Fruit fly (Drosophila melanogaster) Kc167 (cell line): ENCODE measurements around the gene CG4461.

Experiments
- Myc ChIP-seq: fragments of >200 bp; optimal IDR thresholded peaks from 2 replicates; lab custom pipeline; 2017; ENCODE audit warnings: missing external identifiers
- Sin3A ChIP-seq: fragments of >200 bp; optimal IDR thresholded peaks from 2 replicates; lab custom pipeline; 2018; ENCODE audit warnings: missing external identifiers
- h ChIP-seq: fragments of >200 bp; optimal IDR thresholded peaks from 3 replicates; lab custom pipeline; 2018; ENCODE audit warnings: missing external identifiers
- psq ChIP-seq: fragments of >200 bp; optimal IDR thresholded peaks from 2 replicates; lab custom pipeline; 2017; ENCODE audit warnings: missing external identifiers
- ttk ChIP-seq: sonication (Bioruptor generic); optimal IDR thresholded peaks from 2 replicates; lab custom pipeline; 2017; ENCODE audit warnings: missing external identifiers

DNA sequence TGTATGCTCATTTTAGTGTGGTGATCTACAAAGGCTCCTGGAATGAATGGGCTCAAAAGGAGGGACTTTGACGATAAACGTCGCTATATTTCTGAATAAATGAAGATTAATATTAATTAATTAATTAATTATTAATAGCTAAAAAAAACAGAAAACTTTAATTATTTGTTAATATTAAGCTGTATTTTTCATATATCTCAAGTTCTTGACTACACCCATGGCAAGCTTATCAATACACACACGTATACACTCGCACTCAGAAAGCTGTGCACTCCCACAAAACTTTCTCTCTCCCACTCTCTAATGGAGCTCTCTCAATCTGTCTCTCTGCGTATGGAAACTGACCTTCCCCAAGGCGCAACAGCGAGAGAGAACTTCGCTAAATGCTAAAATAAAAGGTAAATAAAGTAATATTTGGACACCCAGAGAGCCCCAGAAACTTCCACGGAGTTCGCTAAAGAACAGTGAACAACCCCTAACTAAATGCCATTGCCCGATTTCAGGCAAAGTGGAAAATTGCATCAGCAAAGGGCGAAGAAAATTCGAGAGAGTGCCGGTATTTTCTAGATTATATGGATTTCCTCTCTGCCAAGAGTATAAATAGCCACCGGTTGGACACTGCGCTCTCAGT is 1.7 kb upstream of the CG4461 start:
- no peak for TF ChIP-seq h (lab: Kevin White, UChicago)
- TF ChIP-seq ttk, result no peak
- TF ChIP-seq Sin3A, result no peak
- no peak for TF ChIP-seq psq (lab: Kevin White, UChicago)
- no peak for TF ChIP-seq Myc (lab: Kevin White, UChicago)
